Fruit fly (Drosophila melanogaster) whole organism, wandering third instar larva: ENCODE results near the gene CG5167.

Experiments used
- CG32264 ChIP-seq: fragments of 200-800 bp; sonication (Bioruptor generic); optimal IDR thresholded peaks from 2 replicates; lab custom pipeline; 2016; ENCODE audit warnings: missing biosample characterization, missing genetic modification characterization
- CrebA ChIP-seq: fragments of 200-800 bp; sonication (Bioruptor generic); optimal IDR thresholded peaks from 2 replicates; lab custom pipeline; 2016; ENCODE audit warnings: missing biosample characterization, mild to moderate bottlenecking, missing genetic modification characterization, borderline replicate concordance
- Dfd ChIP-seq: fragments of >200 bp; optimal IDR thresholded peaks from 2 replicates; lab custom pipeline; 2017; ENCODE audit warnings: missing biosample characterization, missing genetic modification characterization
- Dif ChIP-seq: fragments of 200-275, 200-300 bp; sonication (Bioruptor generic); optimal IDR thresholded peaks from 2 replicates; lab custom pipeline; 2018; ENCODE audit warnings: missing biosample characterization, missing genetic modification characterization; ENCODE audit not compliant: partially characterized antibody
- HLH106 ChIP-seq: fragments of 200-800 bp; optimal IDR thresholded peaks from 3 replicates; lab custom pipeline; 2019; ENCODE audit warnings: missing biosample characterization, mild to moderate bottlenecking, missing genetic modification characterization, moderate library complexity
- Hnf4 ChIP-seq: fragments of 200-800 bp; sonication (Bioruptor generic); optimal IDR thresholded peaks from 2 replicates; lab custom pipeline; 2016; ENCODE audit warnings: missing biosample characterization, mild to moderate bottlenecking, missing genetic modification characterization
- Hr78 ChIP-seq: fragments of >200 bp; optimal IDR thresholded peaks from 2 replicates; lab custom pipeline; 2017; ENCODE audit warnings: missing biosample characterization, missing genetic modification characterization
- Hr83 ChIP-seq: fragments of 200-300 bp; sonication (Bioruptor generic); optimal IDR thresholded peaks from 2 replicates; lab custom pipeline; 2016; ENCODE audit warnings: missing biosample characterization, mild to moderate bottlenecking, missing genetic modification characterization, moderate library complexity; ENCODE audit not compliant: poor library complexity, severe bottlenecking
- N ChIP-seq: fragments of >200 bp; optimal IDR thresholded peaks from 2 replicates; lab custom pipeline; 2018; ENCODE audit warnings: missing biosample characterization, missing external identifiers, missing genetic modification characterization
- Rel ChIP-seq, 2 experiments: fragments of 200-800 bp; sonication (Bioruptor generic) in 1 of 2; optimal IDR thresholded peaks; 2 replicates in 1 of 2; 3 replicates in 1 of 2; lab custom pipeline; 2016 to 2019; ENCODE audit warnings: mild to moderate bottlenecking in 2 of 2, missing biosample characterization in 2 of 2, missing genetic modification characterization in 2 of 2, moderate library complexity in 1 of 2
- Sp1 ChIP-seq: fragments of 200-800 bp; sonication (Bioruptor generic); optimal IDR thresholded peaks from 3 replicates; lab custom pipeline; 2019; ENCODE audit warnings: missing biosample characterization, mild to moderate bottlenecking, missing genetic modification characterization, moderate library complexity
- Vsx2 ChIP-seq: fragments of 200-300, 225-300 bp; sonication (Bioruptor generic); optimal IDR thresholded peaks from 2 replicates; lab custom pipeline; 2018; ENCODE audit warnings: missing biosample characterization, missing genetic modification characterization; ENCODE audit not compliant: partially characterized antibody
- dl ChIP-seq, 2 experiments: fragments of 175-275, 200-275 bp in 1 of 2; fragments of 200-275 bp in 1 of 2; sonication (Bioruptor generic); optimal IDR thresholded peaks; lab custom pipeline; 2018; ENCODE audit warnings: mild to moderate bottlenecking in 2 of 2, missing biosample characterization in 2 of 2, missing genetic modification characterization in 2 of 2, moderate library complexity in 2 of 2; ENCODE audit not compliant: partially characterized antibody in 2 of 2, insufficient read depth in 1 of 2
- dmrt93B ChIP-seq: fragments of 200-800 bp; sonication (Bioruptor generic); optimal IDR thresholded peaks from 2 replicates; lab custom pipeline; 2018; ENCODE audit warnings: missing biosample characterization, mild to moderate bottlenecking, missing genetic modification characterization
- foxo ChIP-seq, 2 experiments: fragments of 200-800 bp; sonication (Bioruptor generic); optimal IDR thresholded peaks; 2 replicates in 1 of 2; 3 replicates in 1 of 2; lab custom pipeline; 2016 to 2017; ENCODE audit warnings: missing biosample characterization in 2 of 2, missing genetic modification characterization in 2 of 2
- fru ChIP-seq: fragments of 200-800 bp; sonication (Bioruptor generic); optimal IDR thresholded peaks from 3 replicates; lab custom pipeline; 2016; ENCODE audit warnings: missing biosample characterization, mild to moderate bottlenecking, missing genetic modification characterization
- h ChIP-seq: fragments of 200-800 bp; sonication (Bioruptor generic); optimal IDR thresholded peaks from 3 replicates; lab custom pipeline; 2016; ENCODE audit warnings: missing biosample characterization, mild to moderate bottlenecking, missing genetic modification characterization
- jim ChIP-seq: fragments of 175-275, 200-325 bp; sonication (Bioruptor generic); optimal IDR thresholded peaks from 2 replicates; lab custom pipeline; 2016; ENCODE audit warnings: missing biosample characterization, mild to moderate bottlenecking, missing genetic modification characterization
- lola ChIP-seq: fragments of >200 bp; optimal IDR thresholded peaks from 2 replicates; lab custom pipeline; 2017; ENCODE audit warnings: missing biosample characterization, missing genetic modification characterization
- pan ChIP-seq: fragments of >200 bp; optimal IDR thresholded peaks from 2 replicates; lab custom pipeline; 2017
- psq ChIP-seq: fragments of 200-800 bp; sonication (Bioruptor generic); optimal IDR thresholded peaks from 3 replicates; lab custom pipeline; 2017; ENCODE audit warnings: missing biosample characterization, mild to moderate bottlenecking, missing genetic modification characterization, moderate library complexity
- sage ChIP-seq: fragments of 200-800 bp; sonication (Bioruptor generic); optimal IDR thresholded peaks from 2 replicates; lab custom pipeline; 2016; ENCODE audit warnings: missing biosample characterization, mild to moderate bottlenecking, missing genetic modification characterization
- sv ChIP-seq: fragments of 200-800 bp; sonication (Bioruptor generic); optimal IDR thresholded peaks from 3 replicates; lab custom pipeline; 2016; ENCODE audit warnings: missing biosample characterization, missing genetic modification characterization
- tai ChIP-seq: sonication (Bioruptor generic); optimal IDR thresholded peaks from 2 replicates; lab custom pipeline; 2016; ENCODE audit warnings: missing biosample characterization, missing genetic modification characterization
- usp ChIP-seq: fragments of >200 bp; optimal IDR thresholded peaks from 2 replicates; lab custom pipeline; 2017; ENCODE audit warnings: missing biosample characterization, missing genetic modification characterization
- woc ChIP-seq: sonication (Bioruptor generic); optimal IDR thresholded peaks from 2 replicates; lab custom pipeline; 2016; ENCODE audit warnings: missing biosample characterization, mild to moderate bottlenecking, missing genetic modification characterization

CG5167 gene

DNA sequence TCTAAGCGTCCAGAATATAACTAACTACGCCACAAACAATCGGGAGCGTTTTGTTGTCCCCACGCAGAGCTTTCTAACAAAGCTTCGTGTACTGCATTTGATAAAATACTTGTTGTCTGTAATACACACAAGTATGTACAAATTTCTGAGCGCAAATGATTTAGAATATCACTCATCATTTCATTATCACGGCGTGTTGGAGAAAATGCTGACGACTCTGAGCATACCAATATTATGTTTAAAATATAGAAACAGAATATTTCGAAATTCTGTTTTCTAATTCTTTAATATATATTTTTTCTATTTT lies 451 bp upstream of the CG5167 start, which contains the start of gene Cyp9f2:
TSS of gene Cyp9f2 (minus strand) at position 101 of the 307 bp plus-strand sequence.
- TF ChIP-seq foxo (GFP tag; optimal IDR thresholded peaks at IDR 0.05; lab: Kevin White, UChicago) = no peak
- no peak for TF ChIP-seq jim
- no peak for TF ChIP-seq N
- no peak for TF ChIP-seq CrebA (GFP tag; lab: Kevin White, UChicago)
- no peak for TF ChIP-seq sage (GFP tag; lab: Kevin White, UChicago)
- TF ChIP-seq Vsx2 (GFP tag; lab: Kevin White, UChicago) = no peak
- TF ChIP-seq sv = no peak
- TF ChIP-seq HLH106 (tag; lab: Kevin White, UChicago) = no peak
- no peak for TF ChIP-seq Hr78 (GFP tag; lab: Kevin White, UChicago)
- no peak for TF ChIP-seq Rel (GFP tag; optimal IDR thresholded peaks at IDR 0.05; lab: Kevin White, UChicago)
- no peak for TF ChIP-seq Rel (tag; optimal IDR thresholded peaks at IDR 0.05; lab: Kevin White, UChicago)
- no peak for TF ChIP-seq Dfd (GFP tag; lab: Kevin White, UChicago)
- TF ChIP-seq psq (GFP tag; lab: Kevin White, UChicago) = no peak
- TF ChIP-seq, all 38 proteins: peak for 0

DNA sequence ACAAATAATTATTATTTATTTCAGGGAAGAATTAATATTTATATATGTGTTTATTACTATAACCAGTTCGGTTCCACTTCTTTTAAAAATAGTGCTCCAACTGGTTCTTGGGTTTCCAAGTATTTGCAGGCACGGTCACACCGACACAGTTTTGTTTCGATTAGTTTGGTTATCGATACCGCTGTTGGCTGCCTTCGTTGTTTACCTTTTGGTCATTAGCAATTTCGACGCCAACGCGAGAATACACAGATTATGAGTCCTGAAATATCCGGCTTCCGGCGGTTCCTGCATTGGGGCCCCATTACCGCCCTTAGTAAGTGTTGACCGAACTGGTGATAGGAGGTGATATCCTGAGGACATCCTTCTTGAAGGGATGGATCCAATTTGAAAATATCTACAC lies 1.8 kb downstream of the CG5167 start, which contains the start of gene CG5196:
TSS of gene CG5196 (plus strand) at position 157 of the 400 bp plus-strand sequence.
- TF ChIP-seq Hr78 (GFP tag; lab: Kevin White, UChicago) (no peak), sv (no peak), fru (GFP tag; lab: Kevin White, UChicago) (peak; percentile 17), Dfd (GFP tag; lab: Kevin White, UChicago) (no peak), sage (GFP tag; lab: Kevin White, UChicago) (no peak), tai (GFP tag; lab: Kevin White, UChicago) (no peak), usp (GFP tag; lab: Kevin White, UChicago) (no peak), CG32264 (GFP tag; lab: Kevin White, UChicago) (no peak), HLH106 (tag; lab: Kevin White, UChicago) (peak; percentile 7), dmrt93B (GFP tag; lab: Kevin White, UChicago) (no peak), Rel (GFP tag; optimal IDR thresholded peaks at IDR 0.05; lab: Kevin White, UChicago) (no peak), Rel (tag; optimal IDR thresholded peaks at IDR 0.05; lab: Kevin White, UChicago) (peak; percentile 27), lola (GFP tag; lab: Kevin White, UChicago) (no peak), Sp1 (GFP tag; lab: Kevin White, UChicago) (peak; percentile 22)

dm6 chr3R:12411449-12411848 lies 5.1 kb downstream of the CG5167 start:
- TF ChIP-seq woc (GFP tag; lab: Kevin White, UChicago) = no peak
- no peak for TF ChIP-seq Hr83
- TF ChIP-seq Hnf4 (GFP tag; lab: Kevin White, UChicago) = no peak
- no peak for TF ChIP-seq dmrt93B (GFP tag; lab: Kevin White, UChicago)
- no peak for TF ChIP-seq CrebA (GFP tag; lab: Kevin White, UChicago)
- no peak for TF ChIP-seq dl (GFP tag; optimal IDR thresholded peaks at IDR 0.05; lab: Kevin White, UChicago; ENCODE audit: insufficient read depth in 1 of 2, partially characterized antibody in 2 of 2)
- TF ChIP-seq pan (lab: Kevin White, UChicago) = no peak
- TF ChIP-seq sv = no peak
- no peak for TF ChIP-seq Dif (GFP tag; lab: Kevin White, UChicago)
- TF ChIP-seq Vsx2 (GFP tag; lab: Kevin White, UChicago) = no peak
- no peak for TF ChIP-seq h (GFP tag; lab: Kevin White, UChicago)
- no peak for TF ChIP-seq sage (GFP tag; lab: Kevin White, UChicago)
- no peak for TF ChIP-seq HLH106 (tag; lab: Kevin White, UChicago)
- TF ChIP-seq, all 38 proteins: peak for 0

DNA sequence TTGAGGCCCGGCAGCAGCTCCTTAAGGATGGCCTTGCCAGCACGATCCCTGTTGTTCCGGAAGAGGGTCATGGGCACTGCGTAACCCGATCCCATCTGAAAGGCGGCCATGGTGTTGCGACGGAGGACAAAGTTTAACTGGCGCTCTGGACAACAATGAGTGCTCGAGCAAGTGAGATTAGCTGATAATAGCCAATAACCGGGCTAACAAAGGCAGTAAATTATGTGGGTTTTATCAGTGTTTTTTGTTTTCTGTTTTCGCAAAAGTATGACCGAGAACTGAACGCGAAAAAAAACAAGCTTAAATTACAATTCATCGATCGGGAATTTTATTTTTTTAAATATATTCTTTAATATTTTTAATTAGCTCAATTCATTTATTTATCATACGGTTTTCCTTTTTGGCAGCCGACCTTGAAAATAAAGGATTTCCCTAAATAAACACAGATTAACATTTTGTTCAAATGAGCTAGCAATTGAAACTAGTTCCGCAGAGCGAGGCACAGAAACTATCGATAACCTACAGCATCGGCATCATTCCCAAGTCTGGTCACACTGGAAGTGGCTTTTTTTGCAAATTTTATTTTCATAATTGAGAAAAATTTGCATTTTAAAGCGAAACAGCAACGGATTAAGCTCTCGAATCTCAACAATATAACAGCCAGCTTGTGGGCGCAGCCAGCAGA lies 7.1 kb downstream of the CG5167 start, which contains the start of the genes Dip-C and pps:
TSS of gene Dip-C (minus strand) at position 486 of the 685 bp plus-strand sequence.
TSS of gene pps (plus strand) at position 555 of the 685 bp plus-strand sequence.
- TF ChIP-seq Rel (GFP tag; optimal IDR thresholded peaks at IDR 0.05; lab: Kevin White, UChicago) (no peak), Rel (tag; optimal IDR thresholded peaks at IDR 0.05; lab: Kevin White, UChicago) (peak; percentile 83), Sp1 (GFP tag; lab: Kevin White, UChicago) (peak; percentile 26), psq (GFP tag; lab: Kevin White, UChicago) (peak; percentile 4), jim (no peak)
- TF ChIP-seq, all 38 proteins: peak for 3

- TF ChIP-seq foxo (GFP tag; optimal IDR thresholded peaks at IDR 0.05; lab: Kevin White, UChicago) (no peak), dmrt93B (GFP tag; lab: Kevin White, UChicago) (no peak), Hr83 (peak; percentile 56), Dfd (GFP tag; lab: Kevin White, UChicago) (no peak), dl (GFP tag; optimal IDR thresholded peaks at IDR 0.05; lab: Kevin White, UChicago; ENCODE audit: insufficient read depth in 1 of 2, partially characterized antibody in 2 of 2) (no peak), usp (GFP tag; lab: Kevin White, UChicago) (no peak), woc (GFP tag; lab: Kevin White, UChicago) (no peak)
Observed at dm6 chr3R:12422379-12422975, 16.1 kb downstream of the CG5167 start, which contains the start of the genes Scgbeta and CG17202. TSS of gene Scgbeta (minus strand) at chr3R:12422429. TSS of gene CG17202 (plus strand) at chr3R:12422768.
